Fruit fly (Drosophila melanogaster): ENCODE results near the gene CG16815.

The CG16815 gene

DNA sequence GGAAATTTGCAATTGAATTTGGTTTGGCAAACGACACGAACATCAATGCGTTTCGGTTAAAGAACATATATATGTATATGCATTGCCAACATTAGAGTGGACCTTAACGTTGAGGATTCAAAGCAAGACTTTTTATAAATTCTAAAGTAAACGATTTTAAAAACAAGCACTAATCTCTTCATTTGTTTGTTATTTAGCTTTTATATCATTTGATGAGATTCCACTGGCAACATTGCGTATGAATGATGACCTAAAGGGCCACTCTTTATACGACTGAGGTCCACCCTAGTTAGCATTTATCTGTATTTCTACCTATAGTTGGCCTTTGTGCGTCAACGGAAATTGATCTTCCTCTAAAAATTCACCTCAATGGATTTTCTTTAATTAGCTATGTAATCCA is 29.1 kb downstream of the CG16815 start (continued):
- peak; percentile 18 for TF ChIP-seq CG4424 (GFP tag; optimal IDR thresholded peaks at IDR 0.05)
- TF ChIP-seq CG11504 (tag; optimal IDR thresholded peaks at IDR 0.05), result peak; percentile 48
- TF ChIP-seq Side (GFP tag; optimal IDR thresholded peaks at IDR 0.05), result no peak
- TF ChIP-seq Ets97D (GFP tag; optimal IDR thresholded peaks at IDR 0.05), result no peak
- no peak for TF ChIP-seq CG4282 (GFP tag; optimal IDR thresholded peaks at IDR 0.05)
- TF ChIP-seq dpn (GFP tag; optimal IDR thresholded peaks at IDR 0.05), result peak in 1 of 2 experiments; percentile 12
- TF ChIP-seq ERR (GFP tag; optimal IDR thresholded peaks at IDR 0.05), result no peak
- TF ChIP-seq dati (GFP tag; IDR thresholded peaks at IDR 0.05), result no peak
- 0 out of 3 replicates have a peak, but pooled peaks have one; percentile 18 for TF ChIP-seq B-H1 (GFP tag; IDR thresholded peaks at IDR 0.05)
- peak; percentile 47 for TF ChIP-seq CG12219 (GFP tag; optimal IDR thresholded peaks at IDR 0.05)
- no peak for TF ChIP-seq CG4820 (GFP tag; optimal IDR thresholded peaks at IDR 0.05)
- peak; percentile 14 for TF ChIP-seq CG9817 (tag; optimal IDR thresholded peaks at IDR 0.05)
- TF ChIP-seq Sox100B (GFP tag; optimal IDR thresholded peaks at IDR 0.05), result peak; percentile 8
- no peak for TF ChIP-seq da (GFP tag; optimal IDR thresholded peaks at IDR 0.05)
- no peak for TF ChIP-seq chm (GFP tag; IDR thresholded peaks at IDR 0.05)
- TF ChIP-seq zfh2 (GFP tag; optimal IDR thresholded peaks at IDR 0.05), result peak; percentile 9
- TF ChIP-seq tna (GFP tag; IDR thresholded peaks at IDR 0.05; ENCODE audit: partially characterized antibody), result no peak
- TF ChIP-seq CG14050 (GFP tag; IDR thresholded peaks at IDR 0.05), result 0 out of 3 replicates have a peak, but pooled peaks have one; percentile 19
- TF ChIP-seq CG32767 (GFP tag; IDR thresholded peaks at IDR 0.05), result no peak
- TF ChIP-seq CG14965 (GFP tag; optimal IDR thresholded peaks at IDR 0.05; ENCODE audit: borderline replicate concordance), result no peak
- no peak for TF ChIP-seq pita (GFP tag; optimal IDR thresholded peaks at IDR 0.05)
- TF ChIP-seq Mad (GFP tag; optimal IDR thresholded peaks at IDR 0.05), result no peak
- TF ChIP-seq Rfx (GFP tag; IDR thresholded peaks at IDR 0.05), result peak; percentile 47
- TF ChIP-seq sens (GFP tag), result peak; percentile 69
- peak; percentile 50 for TF ChIP-seq CG2712 (tag; optimal IDR thresholded peaks at IDR 0.05)
- peak; percentile 3 for TF ChIP-seq CG6254 (GFP tag; optimal IDR thresholded peaks at IDR 0.05)
- no peak for TF ChIP-seq Mrtf (GFP tag; IDR thresholded peaks at IDR 0.05)
- TF ChIP-seq CG2678 (tag; optimal IDR thresholded peaks at IDR 0.05), result no peak
- TF ChIP-seq CG12769 (tag; optimal IDR thresholded peaks at IDR 0.05), result peak; percentile 15
- no peak for TF ChIP-seq jigr1 (GFP tag; IDR thresholded peaks at IDR 0.05)
- peak; percentile 31 for TF ChIP-seq Ets65A (GFP tag)
- TF ChIP-seq unpg (GFP tag; optimal IDR thresholded peaks at IDR 0.05), result peak; percentile 62
- TF ChIP-seq H15 (GFP tag; IDR thresholded peaks at IDR 0.05), result no peak
- TF ChIP-seq Drgx (GFP tag; IDR thresholded peaks at IDR 0.05), result peak; percentile 53; the same call in 1 of the 2 replicates
- TF ChIP-seq so (GFP tag; IDR thresholded peaks at IDR 0.05), result no peak
- no peak for TF ChIP-seq CG8944 (GFP tag; optimal IDR thresholded peaks at IDR 0.05)
- TF ChIP-seq CG2202 (tag; optimal IDR thresholded peaks at IDR 0.05), result no peak
- TF ChIP-seq jing (GFP tag; optimal IDR thresholded peaks at IDR 0.05), result no peak
- no peak for TF ChIP-seq zf30C (GFP tag; optimal IDR thresholded peaks at IDR 0.05)
- no peak; the same call in 1 of the 2 replicates for TF ChIP-seq vvl (GFP tag; IDR thresholded peaks at IDR 0.05)
- no peak for TF ChIP-seq ems (GFP tag; optimal IDR thresholded peaks at IDR 0.05)
- peak; percentile 23; the same call in 1 of the 2 replicates for TF ChIP-seq Ada2b (GFP tag; IDR thresholded peaks at IDR 0.05)
- TF ChIP-seq Dbx (GFP tag; IDR thresholded peaks at IDR 0.05), result no peak
- no peak for TF ChIP-seq CG14860 (GFP tag; IDR thresholded peaks at IDR 0.05; ENCODE audit: partially characterized antibody)
- TF ChIP-seq CG2120 (GFP tag; optimal IDR thresholded peaks at IDR 0.05), result peak; percentile 2
- peak; percentile 20 for TF ChIP-seq CG18599 (GFP tag; optimal IDR thresholded peaks at IDR 0.05)
- peak; percentile 30 for TF ChIP-seq HHEX (GFP tag; optimal IDR thresholded peaks at IDR 0.05)
- peak; percentile 7 for TF ChIP-seq Asciz (GFP tag; optimal IDR thresholded peaks at IDR 0.05)
- TF ChIP-seq ken (GFP tag; IDR thresholded peaks at IDR 0.05), result no peak
- TF ChIP-seq toy (GFP tag; IDR thresholded peaks at IDR 0.05), result no peak
- TF ChIP-seq Hey (tag; optimal IDR thresholded peaks at IDR 0.05), result no peak
- no peak for TF ChIP-seq cad (GFP tag; optimal IDR thresholded peaks at IDR 0.05)

Data from whole organism, embryonic.